Fruit fly (Drosophila melanogaster): Measurements from ENCODE around the gene RfC38.
A peak's percentile ranks its signal among the peaks of the same experiment; 100 is the strongest.

DNA sequence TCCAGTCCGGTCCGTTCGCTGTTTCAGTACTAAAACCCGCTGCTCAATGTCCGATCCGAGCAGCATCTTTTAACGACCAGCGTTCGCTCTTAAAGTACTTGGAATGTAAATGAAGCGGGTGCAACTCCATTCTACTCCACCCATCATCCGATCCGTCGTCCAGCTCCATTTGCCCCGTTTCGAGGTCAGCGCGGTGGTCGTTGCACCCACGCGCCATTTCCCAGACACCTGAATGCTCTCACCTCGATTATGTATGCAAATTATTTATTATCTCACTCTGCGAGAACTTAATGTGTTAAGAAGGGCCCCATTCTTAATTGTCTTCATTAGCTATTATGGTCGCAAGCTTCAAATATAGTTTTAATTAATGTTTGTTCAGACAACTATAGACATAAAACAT lies 47.9 kb upstream of the RfC38 start:
- no peak for TF ChIP-seq CG17806 (tag; optimal IDR thresholded peaks at IDR 0.05)
- TF ChIP-seq EcR (GFP tag; optimal IDR thresholded peaks at IDR 0.05) = peak; percentile 95
